Worm (Caenorhabditis elegans): ENCODE results near the gene pstk-1.

- TF ChIP-seq dao-5 (tag; optimal IDR thresholded peaks at IDR 0.05) (no peak), W03F9.2 (tag; optimal IDR thresholded peaks at IDR 0.05) (peak; percentile 71)
Observed at ce11 chrIII:12453315-12453714, 13.1 kb upstream of the pstk-1 start, which contains the start of gene ani-1.

All from whole organism, L4/young adult.